Worm (Caenorhabditis elegans) whole organism, mixed stage, embryonic: Measurements from ENCODE around the gene F56C3.8.
A peak's percentile ranks its signal among the peaks of the same experiment; 100 is the strongest.

Experiments
- M03D4.4 ChIP-seq: sonication (generic microtip); optimal IDR thresholded peaks from 2 replicates; lab custom pipeline; 2017; ENCODE audit warnings: mild to moderate bottlenecking, missing genetic modification characterization, missing compliant biosample characterization
- bed-3 ChIP-seq: fragments of 200-800 bp; sonication (Bioruptor generic); optimal IDR thresholded peaks from 3 replicates; lab custom pipeline; 2018; ENCODE audit warnings: mild to moderate bottlenecking, missing genetic modification characterization, moderate library complexity, missing compliant biosample characterization
- blmp-1 ChIP-seq: fragments of 150-350 bp; optimal IDR thresholded peaks from 2 replicates; lab custom pipeline; 2014; ENCODE audit warnings: missing biosample characterization, missing genetic modification characterization
- ceh-39 ChIP-seq: fragments of 150-350 bp; optimal IDR thresholded peaks from 2 replicates; lab custom pipeline; 2014; ENCODE audit warnings: missing biosample characterization, missing genetic modification characterization
- ceh-43 ChIP-seq: fragments of 200-800 bp; sonication (Bioruptor generic); optimal IDR thresholded peaks from 2 replicates; lab custom pipeline; 2018; ENCODE audit warnings: mild to moderate bottlenecking, missing genetic modification characterization, moderate library complexity, missing compliant biosample characterization
- ceh-83 ChIP-seq: fragments of 200-800 bp; sonication (Bioruptor generic); optimal IDR thresholded peaks from 2 replicates; lab custom pipeline; 2018; ENCODE audit warnings: mild to moderate bottlenecking, missing genetic modification characterization, missing compliant biosample characterization
- ces-1 ChIP-seq: fragments of 150-350 bp; optimal IDR thresholded peaks from 2 replicates; lab custom pipeline; 2014; ENCODE audit warnings: missing biosample characterization, missing genetic modification reagents, missing genetic modification characterization
- cnd-1 ChIP-seq: fragments of 200-800 bp; sonication (Bioruptor generic); optimal IDR thresholded peaks from 2 replicates; lab custom pipeline; 2018; ENCODE audit warnings: mild to moderate bottlenecking, missing genetic modification characterization, missing compliant biosample characterization
- drap-1 ChIP-seq: fragments of 200-800 bp; sonication (Bioruptor generic); optimal IDR thresholded peaks from 3 replicates; lab custom pipeline; 2018; ENCODE audit warnings: mild to moderate bottlenecking, missing genetic modification characterization, missing compliant biosample characterization
- elt-1 ChIP-seq: sonication (generic microtip); optimal IDR thresholded peaks from 2 replicates; lab custom pipeline; 2017; ENCODE audit warnings: missing genetic modification characterization, mild to moderate bottlenecking, missing compliant biosample characterization, antibody characterized with exemption, moderate library complexity, borderline replicate concordance; ENCODE audit not compliant: insufficient read depth
- elt-3 ChIP-seq: fragments of 150-350 bp; optimal IDR thresholded peaks from 2 replicates; lab custom pipeline; 2014; ENCODE audit warnings: missing biosample characterization, missing genetic modification characterization
- flh-1 ChIP-seq: fragments of 200-800 bp; sonication (Bioruptor generic); optimal IDR thresholded peaks from 2 replicates; lab custom pipeline; 2018; ENCODE audit warnings: mild to moderate bottlenecking, missing genetic modification characterization, moderate library complexity, missing compliant biosample characterization
- ham-2 ChIP-seq: fragments of 200-800 bp; sonication (Bioruptor generic); optimal IDR thresholded peaks from 2 replicates; lab custom pipeline; 2018; ENCODE audit warnings: mild to moderate bottlenecking, missing genetic modification characterization, missing compliant biosample characterization
- hlh-1 ChIP-seq: fragments of 150-350 bp; optimal IDR thresholded peaks from 2 replicates; lab custom pipeline; 2014; ENCODE audit warnings: missing biosample characterization, missing genetic modification reagents, missing genetic modification characterization
- lin-13 ChIP-seq: fragments of 150-350 bp; optimal IDR thresholded peaks from 2 replicates; lab custom pipeline; 2014; ENCODE audit warnings: missing biosample characterization, missing genetic modification characterization
- lin-32 ChIP-seq: fragments of 200-800 bp; sonication (Bioruptor generic); optimal IDR thresholded peaks from 2 replicates; lab custom pipeline; 2018; ENCODE audit warnings: mild to moderate bottlenecking, missing genetic modification characterization, missing compliant biosample characterization
- lsy-2 ChIP-seq: fragments of 150-350 bp; optimal IDR thresholded peaks from 2 replicates; lab custom pipeline; 2014; ENCODE audit warnings: missing biosample characterization, missing genetic modification characterization
- mab-5 ChIP-seq: fragments of 150-350 bp; optimal IDR thresholded peaks from 2 replicates; lab custom pipeline; 2014; ENCODE audit warnings: missing biosample characterization, missing genetic modification characterization
- mep-1 ChIP-seq: fragments of 150-350 bp; optimal IDR thresholded peaks from 2 replicates; lab custom pipeline; 2017; ENCODE audit warnings: missing biosample characterization, missing genetic modification reagents, missing genetic modification characterization, inconsistent platforms
- mls-2 ChIP-seq: sonication (generic microtip); optimal IDR thresholded peaks from 2 replicates; lab custom pipeline; 2016; ENCODE audit warnings: mild to moderate bottlenecking, missing genetic modification characterization, moderate library complexity, missing compliant biosample characterization
- nhr-12 ChIP-seq: fragments of 150-350 bp; optimal IDR thresholded peaks from 2 replicates; lab custom pipeline; 2014; ENCODE audit warnings: missing biosample characterization, missing genetic modification characterization
- nhr-2 ChIP-seq: fragments of 150-350 bp; optimal IDR thresholded peaks from 2 replicates; lab custom pipeline; 2014; ENCODE audit warnings: missing biosample characterization, missing genetic modification characterization
- nhr-237 ChIP-seq: fragments of 150-350 bp; optimal IDR thresholded peaks from 2 replicates; lab custom pipeline; 2014; ENCODE audit warnings: missing biosample characterization, missing genetic modification characterization
- nhr-28 ChIP-seq: fragments of 150-350 bp; optimal IDR thresholded peaks from 2 replicates; lab custom pipeline; 2014; ENCODE audit warnings: missing biosample characterization, missing genetic modification characterization
- nhr-76 ChIP-seq: sonication (generic microtip); optimal IDR thresholded peaks from 2 replicates; lab custom pipeline; 2017; ENCODE audit warnings: missing biosample characterization, missing genetic modification characterization
- pha-4 ChIP-seq: fragments of 150-350 bp; optimal IDR thresholded peaks from 2 replicates; lab custom pipeline; 2018; ENCODE audit warnings: missing biosample characterization, missing genetic modification reagents, missing genetic modification characterization
- sem-2 ChIP-seq: fragments of 200-800 bp; sonication (Bioruptor generic); optimal IDR thresholded peaks from 2 replicates; lab custom pipeline; 2018; ENCODE audit warnings: mild to moderate bottlenecking, missing genetic modification characterization, missing compliant biosample characterization
- snpc-4 ChIP-seq: fragments of 150-350 bp; optimal IDR thresholded peaks from 2 replicates; lab custom pipeline; 2014; ENCODE audit warnings: missing biosample characterization, missing genetic modification characterization
- sptf-1 ChIP-seq: sonication (generic microtip); optimal IDR thresholded peaks from 2 replicates; lab custom pipeline; 2017; ENCODE audit warnings: mild to moderate bottlenecking, missing genetic modification characterization, moderate library complexity, missing compliant biosample characterization
- tbx-8 ChIP-seq: fragments of 200-800 bp; sonication (Bioruptor generic); optimal IDR thresholded peaks from 2 replicates; lab custom pipeline; 2018; ENCODE audit warnings: mild to moderate bottlenecking, missing genetic modification characterization, moderate library complexity, missing compliant biosample characterization
- unc-120 ChIP-seq: sonication (generic microtip); optimal IDR thresholded peaks from 2 replicates; lab custom pipeline; 2017; ENCODE audit warnings: missing genetic modification characterization, missing compliant biosample characterization; ENCODE audit not compliant: poor library complexity, severe bottlenecking
- unc-39 ChIP-seq: fragments of 150-350 bp; optimal IDR thresholded peaks from 2 replicates; lab custom pipeline; 2014; ENCODE audit warnings: missing biosample characterization, missing genetic modification characterization
- unc-62 ChIP-seq: fragments of 150-350 bp; optimal IDR thresholded peaks from 2 replicates; lab custom pipeline; 2014; ENCODE audit warnings: missing biosample characterization, missing genetic modification reagents, missing genetic modification characterization
- zip-8 ChIP-seq: fragments of 150-350 bp; optimal IDR thresholded peaks from 2 replicates; lab custom pipeline; 2014; ENCODE audit warnings: missing biosample characterization, missing genetic modification characterization
- ztf-11 ChIP-seq: fragments of 150-350 bp; optimal IDR thresholded peaks from 2 replicates; lab custom pipeline; 2014; ENCODE audit warnings: missing biosample characterization, missing genetic modification characterization

F56C3.8 gene

ce11 chrX:1383546-1383945 is 892 bp downstream of the F56C3.8 start:
- TF ChIP-seq zip-8 (tag; lab: Kevin White, UChicago) (no peak), elt-3 (no peak), cnd-1 (tag; lab: Kevin White, UChicago) (no peak)
- TF ChIP-seq, all 35 proteins: peak for 0

ce11 chrX:1381565-1381964 is 2.9 kb downstream of the F56C3.8 start, which contains the start of gene F56C3.10:
TSS of gene F56C3.10 (minus strand) at chrX:1381665.
- TF ChIP-seq ceh-83 (GFP tag; lab: Kevin White, UChicago) (no peak), cnd-1 (tag; lab: Kevin White, UChicago) (no peak), elt-3 (no peak), nhr-28 (tag; lab: Kevin White, UChicago) (no peak), ceh-39 (tag; lab: Kevin White, UChicago) (no peak), nhr-2 (tag; lab: Kevin White, UChicago) (no peak), ceh-43 (no peak), pha-4 (tag; lab: Kevin White, UChicago) (no peak), lin-13 (tag; lab: Kevin White, UChicago) (no peak), bed-3 (no peak), zip-8 (tag; lab: Kevin White, UChicago) (no peak), ham-2 (no peak), ztf-11 (no peak), mls-2 (tag; lab: Kevin White, UChicago) (no peak), unc-120 (tag; lab: Kevin White, UChicago) (no peak), unc-39 (no peak), mab-5 (tag; lab: Kevin White, UChicago) (no peak), elt-1 (tag; lab: Kevin White, UChicago) (no peak)

DNA sequence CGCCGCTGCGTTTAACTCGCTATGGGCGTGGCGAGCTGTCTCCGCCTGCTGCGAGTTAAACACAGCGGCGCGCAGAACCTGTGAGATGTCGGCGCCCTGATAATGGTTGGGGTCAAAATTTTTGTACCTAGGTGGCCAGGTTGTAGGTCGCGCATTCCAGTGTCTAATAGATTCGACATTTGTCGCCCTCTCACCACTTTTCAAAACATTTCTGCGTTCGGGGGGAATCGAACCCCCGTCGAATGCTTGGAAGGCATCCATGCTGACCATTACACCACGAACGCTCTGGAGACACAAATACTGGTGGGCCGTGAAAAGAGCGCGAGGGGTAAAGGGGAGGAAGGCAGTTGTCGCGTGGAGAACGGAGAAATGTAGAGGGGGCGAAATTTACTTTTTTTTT is 5.0 kb downstream of the F56C3.8 start:
- TF ChIP-seq nhr-2 (tag; lab: Kevin White, UChicago) (no peak), ceh-43 (peak; percentile 80), bed-3 (peak; percentile 78), lin-13 (tag; lab: Kevin White, UChicago) (peak; percentile 14), ztf-11 (peak; percentile 14), zip-8 (tag; lab: Kevin White, UChicago) (no peak), mep-1 (no peak), sem-2 (peak; percentile 81), elt-1 (tag; lab: Kevin White, UChicago) (no peak), M03D4.4 (tag; lab: Kevin White, UChicago) (peak; percentile 85), unc-120 (tag; lab: Kevin White, UChicago) (peak; percentile 85), hlh-1 (tag; lab: Kevin White, UChicago) (peak; percentile 55), sptf-1 (tag; lab: Kevin White, UChicago) (peak; percentile 94), nhr-28 (tag; lab: Kevin White, UChicago) (no peak), mab-5 (tag; lab: Kevin White, UChicago) (no peak), cnd-1 (tag; lab: Kevin White, UChicago) (peak; percentile 92), mls-2 (tag; lab: Kevin White, UChicago) (peak; percentile 92), drap-1 (GFP tag; lab: Kevin White, UChicago) (peak; percentile 94), lin-32 (GFP tag; lab: Kevin White, UChicago) (peak; percentile 89), ceh-39 (tag; lab: Kevin White, UChicago) (peak; percentile 4), nhr-237 (tag; lab: Kevin White, UChicago) (peak; percentile 26), ceh-83 (GFP tag; lab: Kevin White, UChicago) (peak; percentile 89), elt-3 (peak; percentile 24), lsy-2 (peak; percentile 6), nhr-76 (tag; lab: Kevin White, UChicago) (peak; percentile 42), flh-1 (GFP tag; lab: Kevin White, UChicago) (peak; percentile 75), ces-1 (GFP tag; lab: Kevin White, UChicago) (no peak), unc-39 (peak; percentile 14), blmp-1 (tag; lab: Kevin White, UChicago) (no peak), ham-2 (peak; percentile 80), unc-62 (GFP tag; lab: Kevin White, UChicago) (peak; percentile 48), pha-4 (tag; lab: Kevin White, UChicago) (peak; percentile 36), snpc-4 (no peak), tbx-8 (GFP tag; lab: Kevin White, UChicago) (peak; percentile 67), nhr-12 (tag; lab: Kevin White, UChicago) (no peak)
